Worm (Caenorhabditis elegans) whole organism, L4 larva: ENCODE results near the gene W09G10.9.

Experiments
- F37D6.2 ChIP-seq: sonication (generic microtip); optimal IDR thresholded peaks from 2 replicates; lab custom pipeline; 2016; ENCODE audit warnings: mild to moderate bottlenecking, missing genetic modification characterization, missing compliant biosample characterization
- F49E8.2 ChIP-seq: sonication (generic microtip); optimal IDR thresholded peaks from 2 replicates; lab custom pipeline; 2016; ENCODE audit warnings: missing compliant biosample characterization, mild to moderate bottlenecking, missing genetic modification characterization, borderline replicate concordance
- ZK337.2 ChIP-seq: fragments of 200-800 bp; sonication (Bioruptor generic); IDR thresholded peaks from 2 replicates; pipeline ENCODE4 v1.3.6; 2022; ENCODE audit warnings: missing genetic modification reagents, missing genetic modification characterization, missing compliant biosample characterization
- aha-1 ChIP-seq: fragments of 150-350 bp; peaks from one replicate; lab custom pipeline; 2014; ENCODE audit warnings: missing biosample characterization, missing genetic modification characterization
- ceh-28 ChIP-seq: fragments of 150-350 bp; optimal IDR thresholded peaks from 2 replicates; lab custom pipeline; 2014; ENCODE audit warnings: missing biosample characterization, missing genetic modification reagents, missing genetic modification characterization
- ces-1 ChIP-seq: fragments of 150-350 bp; sonication (generic microtip); optimal IDR thresholded peaks from 4 replicates; lab custom pipeline; 2014; ENCODE audit warnings: missing biosample characterization, missing genetic modification reagents, missing genetic modification characterization
- ctbp-1 ChIP-seq: fragments of 200-800 bp; sonication (Bioruptor generic); IDR thresholded peaks from 2 replicates; pipeline ENCODE4 v1.3.6; 2022; ENCODE audit warnings: missing genetic modification reagents, missing genetic modification characterization, missing compliant biosample characterization
- daf-12 ChIP-seq: fragments of 150-350 bp; optimal IDR thresholded peaks from 2 replicates; lab custom pipeline; 2014; ENCODE audit warnings: missing biosample characterization, missing genetic modification reagents, missing genetic modification characterization
- daf-19 ChIP-seq: fragments of 200-800 bp; sonication (Bioruptor generic); conservative IDR thresholded peaks from 2 replicates; pipeline ENCODE4 v1.3.6; 2022; ENCODE audit warnings: missing genetic modification characterization, missing compliant biosample characterization
- dmd-6 ChIP-seq: fragments of 200-800 bp; sonication (Bioruptor generic); IDR thresholded peaks from 2 replicates; pipeline ENCODE4 v1.3.6; 2022; ENCODE audit warnings: missing genetic modification reagents, missing genetic modification characterization, missing compliant biosample characterization
- duxl-1 ChIP-seq: sonication (generic microtip); optimal IDR thresholded peaks from 2 replicates; lab custom pipeline; 2016; ENCODE audit warnings: mild to moderate bottlenecking, missing genetic modification characterization, moderate library complexity, missing compliant biosample characterization; ENCODE audit not compliant: poor library complexity
- egl-27 ChIP-seq: sonication (generic microtip); optimal IDR thresholded peaks from 3 replicates; lab custom pipeline; 2017; ENCODE audit warnings: missing biosample characterization, missing genetic modification reagents, missing genetic modification characterization
- egl-43 ChIP-seq: fragments of 200-800 bp; sonication (Bioruptor generic); IDR thresholded peaks from 2 replicates; pipeline ENCODE4 v1.3.6; 2022; ENCODE audit warnings: missing genetic modification reagents, missing genetic modification characterization, missing compliant biosample characterization
- hlh-30 ChIP-seq: sonication (generic microtip); optimal IDR thresholded peaks from 2 replicates; lab custom pipeline; 2017; ENCODE audit warnings: antibody characterized with exemption, mild to moderate bottlenecking, missing genetic modification characterization, missing compliant biosample characterization; ENCODE audit not compliant: insufficient read depth
- hmg-1.1 ChIP-seq: fragments of 200-800 bp; sonication (Bioruptor generic); IDR thresholded peaks from 2 replicates; pipeline ENCODE4 v1.3.6; 2022; ENCODE audit warnings: missing genetic modification reagents, missing genetic modification characterization, missing compliant biosample characterization
- jun-1 ChIP-seq: fragments of 150-350 bp; optimal IDR thresholded peaks from 2 replicates; lab custom pipeline; 2014; ENCODE audit warnings: missing biosample characterization, missing genetic modification reagents, missing genetic modification characterization
- lin-1 ChIP-seq: fragments of 200-800 bp; sonication (Bioruptor generic); IDR thresholded peaks from 2 replicates; pipeline ENCODE4 v1.3.6; 2022; ENCODE audit warnings: missing genetic modification reagents, missing genetic modification characterization, missing compliant biosample characterization
- lin-15B ChIP-seq: fragments of 150-350 bp; sonication (generic microtip); optimal IDR thresholded peaks from 3 replicates; lab custom pipeline; 2014; ENCODE audit warnings: missing biosample characterization, missing genetic modification characterization
- lin-38 ChIP-seq: fragments of 200-800 bp; sonication (Bioruptor generic); IDR thresholded peaks from 2 replicates; pipeline ENCODE4 v1.3.6; 2022; ENCODE audit warnings: missing genetic modification reagents, missing genetic modification characterization, missing compliant biosample characterization
- lin-39 ChIP-seq: fragments of 150-350 bp; optimal IDR thresholded peaks from 2 replicates; lab custom pipeline; 2014; ENCODE audit warnings: missing biosample characterization, missing genetic modification reagents, missing genetic modification characterization
- lir-3 ChIP-seq: sonication (generic microtip); optimal IDR thresholded peaks from 2 replicates; lab custom pipeline; 2016; ENCODE audit warnings: mild to moderate bottlenecking, missing genetic modification characterization, missing compliant biosample characterization
- mes-2 ChIP-seq: sonication (generic microtip); optimal IDR thresholded peaks from 2 replicates; lab custom pipeline; 2016; ENCODE audit warnings: missing genotype, mild to moderate bottlenecking, missing genetic modification characterization, missing compliant biosample characterization; ENCODE audit not compliant: poor library complexity, severe bottlenecking
- mxl-2 ChIP-seq: fragments of 200-800 bp; sonication (Bioruptor generic); conservative IDR thresholded peaks from 2 replicates; pipeline ENCODE4 v1.3.6; 2022; ENCODE audit warnings: missing genetic modification reagents, missing genetic modification characterization, missing compliant biosample characterization
- nhr-102 ChIP-seq: sonication (generic microtip); optimal IDR thresholded peaks from 2 replicates; lab custom pipeline; 2016; ENCODE audit warnings: mild to moderate bottlenecking, missing genetic modification characterization, moderate library complexity, missing compliant biosample characterization
- nhr-111 ChIP-seq: fragments of 200-800 bp; sonication (Bioruptor generic); optimal IDR thresholded peaks from 2 replicates; lab custom pipeline; 2018; ENCODE audit warnings: mild to moderate bottlenecking, missing genetic modification characterization, missing compliant biosample characterization
- nhr-237 ChIP-seq: sonication (generic microtip); optimal IDR thresholded peaks from 2 replicates; lab custom pipeline; 2017; ENCODE audit warnings: missing biosample characterization, missing genetic modification characterization
- nhr-25 ChIP-seq: sonication (generic microtip); optimal IDR thresholded peaks from 2 replicates; lab custom pipeline; 2017; ENCODE audit warnings: missing genetic modification characterization, mild to moderate bottlenecking, missing compliant biosample characterization, antibody characterized with exemption, moderate library complexity, borderline replicate concordance; ENCODE audit not compliant: insufficient read depth
- nhr-41 ChIP-seq: fragments of 200-800 bp; sonication (Bioruptor generic); IDR thresholded peaks from 2 replicates; pipeline ENCODE4 v1.3.6; 2022; ENCODE audit warnings: missing genetic modification reagents, missing genetic modification characterization, missing compliant biosample characterization
- nhr-6 ChIP-seq: fragments of 150-350 bp; optimal IDR thresholded peaks from 2 replicates; lab custom pipeline; 2014; ENCODE audit warnings: missing biosample characterization, missing genetic modification characterization
- nhr-76 ChIP-seq: fragments of 150-350 bp; optimal IDR thresholded peaks from 2 replicates; lab custom pipeline; 2014; ENCODE audit warnings: missing biosample characterization, missing genetic modification characterization
- sdz-12 ChIP-seq: fragments of 200-800 bp; sonication (Bioruptor generic); optimal IDR thresholded peaks from 2 replicates; lab custom pipeline; 2018; ENCODE audit warnings: mild to moderate bottlenecking, missing genetic modification characterization, missing compliant biosample characterization
- skn-1 ChIP-seq: fragments of 150-350 bp; optimal IDR thresholded peaks from 2 replicates; lab custom pipeline; 2014; ENCODE audit warnings: missing biosample characterization, missing genetic modification characterization
- tra-1 ChIP-seq: fragments of 200-800 bp; sonication (Bioruptor generic); IDR thresholded peaks from 2 replicates; pipeline ENCODE4 v1.3.6; 2022; ENCODE audit warnings: missing genetic modification reagents, missing genetic modification characterization, missing compliant biosample characterization
- unc-39 ChIP-seq: sonication (generic microtip); optimal IDR thresholded peaks from 2 replicates; lab custom pipeline; 2017; ENCODE audit warnings: missing biosample characterization, missing genetic modification characterization
- unc-62 ChIP-seq, 3 experiments: fragments of 150-350 bp in 1 of 3; sonication (generic microtip); optimal IDR thresholded peaks in 2 of 3; peaks in 1 of 3; 1 replicate in 1 of 3; 2 replicates in 2 of 3; lab custom pipeline; 2014 to 2017; ENCODE audit warnings: missing biosample characterization in 3 of 3, missing genetic modification characterization in 3 of 3, missing genetic modification reagents in 3 of 3, missing genotype in 1 of 3
- zip-11 ChIP-seq: fragments of 200-800 bp; sonication (Bioruptor generic); IDR thresholded peaks from 2 replicates; pipeline ENCODE4 v1.3.6; 2022; ENCODE audit warnings: missing genetic modification characterization, missing compliant biosample characterization
- zip-2 ChIP-seq: fragments of 150-350 bp; optimal IDR thresholded peaks from 2 replicates; lab custom pipeline; 2014; ENCODE audit warnings: missing biosample characterization, missing genetic modification characterization
- ztf-11 ChIP-seq: fragments of 150-350 bp; optimal IDR thresholded peaks from 2 replicates; lab custom pipeline; 2014; ENCODE audit warnings: missing biosample characterization, missing genetic modification characterization
- ztf-7 ChIP-seq: fragments of 150-350 bp; optimal IDR thresholded peaks from 2 replicates; lab custom pipeline; 2014; ENCODE audit warnings: missing biosample characterization, missing genetic modification characterization

The W09G10.9 gene

ce11 chrII:3502520-3503323 lies 18.9 kb upstream of the W09G10.9 start, which contains the start of the genes col-71 and Y49F6B.2 (continued):
- peak in 1 of 2 experiments; percentile 97 for TF ChIP-seq unc-62 (GFP tag; optimal IDR thresholded peaks at IDR 0.05 in 1 of 2; lab: Kevin White, UChicago)
- TF ChIP-seq unc-62 (tag; optimal IDR thresholded peaks at IDR 0.05; lab: Kevin White, UChicago), result no peak
- no peak for TF ChIP-seq nhr-237 (tag; lab: Kevin White, UChicago)
- no peak for TF ChIP-seq nhr-41 (GFP tag; lab: Robert Waterston, UW)
- no peak for TF ChIP-seq skn-1 (tag; lab: Kevin White, UChicago)
- no peak for TF ChIP-seq nhr-111
- no peak for TF ChIP-seq nhr-102 (tag; lab: Kevin White, UChicago)
- TF ChIP-seq lin-15B, result peak; percentile 40
- TF ChIP-seq zip-2 (tag; lab: Kevin White, UChicago), result no peak
- no peak for TF ChIP-seq lir-3
- TF ChIP-seq nhr-25, result no peak
- TF ChIP-seq hlh-30, result peak; percentile 22
- TF ChIP-seq ztf-11, result no peak
- no peak for TF ChIP-seq ztf-7 (tag; lab: Kevin White, UChicago)
- no peak for TF ChIP-seq aha-1
- TF ChIP-seq tra-1 (GFP tag; lab: Robert Waterston, UW), result no peak
- TF ChIP-seq zip-11 (GFP tag; lab: Robert Waterston, UW), result no peak
- no peak for TF ChIP-seq jun-1 (tag; lab: Kevin White, UChicago)
- peak; percentile 72 for TF ChIP-seq ZK337.2
- TF ChIP-seq egl-27 (tag; lab: Kevin White, UChicago), result no peak
- TF ChIP-seq ctbp-1 (GFP tag; lab: Robert Waterston, UW), result 0 out of 2 replicates have a peak, but pooled peaks have one; percentile 49
- no peak for TF ChIP-seq ceh-28 (tag; lab: Kevin White, UChicago)
- no peak for TF ChIP-seq F49E8.2 (tag; lab: Kevin White, UChicago)
- TF ChIP-seq unc-39 (tag; lab: Kevin White, UChicago), result no peak
- TF ChIP-seq duxl-1 (tag; lab: Kevin White, UChicago), result peak; percentile 67
- peak; percentile 95 for TF ChIP-seq ces-1 (GFP tag; lab: Kevin White, UChicago)
- no peak for TF ChIP-seq lin-39 (tag; lab: Kevin White, UChicago)
- TF ChIP-seq daf-19 (GFP tag; lab: Robert Waterston, UW), result no peak
- TF ChIP-seq nhr-76 (tag; lab: Kevin White, UChicago), result no peak
- peak; percentile 65 for TF ChIP-seq F37D6.2 (tag; lab: Kevin White, UChicago)
- TF ChIP-seq hmg-1.1 (GFP tag; lab: Robert Waterston, UW), result 0 out of 2 replicates have a peak, but pooled peaks have one; percentile 36
- peak; percentile 45 for TF ChIP-seq dmd-6 (GFP tag; lab: Robert Waterston, UW)
- TF ChIP-seq sdz-12 (GFP tag; lab: Kevin White, UChicago), result no peak
- no peak for TF ChIP-seq egl-43 (GFP tag; lab: Robert Waterston, UW)
- peak; percentile 99 for TF ChIP-seq mes-2
- no peak for TF ChIP-seq lin-1 (GFP tag; lab: Robert Waterston, UW)
- TF ChIP-seq mxl-2 (GFP tag; lab: Robert Waterston, UW), result no peak
- peak; percentile 45 for TF ChIP-seq nhr-6
- no peak for TF ChIP-seq daf-12 (tag; lab: Kevin White, UChicago)

- TF ChIP-seq unc-39 (tag; lab: Kevin White, UChicago) (no peak), lin-38 (GFP tag; lab: Robert Waterston, UW) (0 out of 2 replicates have a peak, but pooled peaks have one; percentile 15)
- TF ChIP-seq, all 104 proteins: peak for 1
Observed at ce11 chrII:3504717-3505116, 16.9 kb upstream of the W09G10.9 start, which contains the start of gene cyh-1. cyh-1 (plus strand) TSS chrII:3505017.
